Fruit fly (Drosophila melanogaster) whole organism, embryonic: ENCODE measurements around the gene CG9395.

Source experiments
- Asciz ChIP-seq: fragments of 200-800 bp; sonication (Bioruptor generic); optimal IDR thresholded peaks from 2 replicates; lab custom pipeline; 2017; ENCODE audit warnings: missing biosample characterization, mild to moderate bottlenecking, missing genetic modification characterization, missing genetic modification reagents
- Awh ChIP-seq: fragments of 200-800 bp; sonication (Bioruptor generic); IDR thresholded peaks from 2 replicates; pipeline ENCODE4, ENCODE4 v1.3.6; 2022; ENCODE audit warnings: missing biosample characterization, missing genetic modification characterization
- BEAF-32 ChIP-seq: fragments of 200-800 bp; sonication (Bioruptor generic); optimal IDR thresholded peaks from 3 replicates; lab custom pipeline; 2017; ENCODE audit warnings: missing biosample characterization, missing genetic modification characterization, mild to moderate bottlenecking, moderate library complexity, missing genetic modification reagents
- CG10654 ChIP-seq: fragments of 200-800 bp; sonication (Bioruptor generic); optimal IDR thresholded peaks from 2 replicates; lab custom pipeline; 2016; ENCODE audit warnings: missing biosample characterization, missing genetic modification characterization
- CG11093 ChIP-seq: fragments of 200-800 bp; sonication (Bioruptor generic); IDR thresholded peaks from 3 replicates; pipeline ENCODE4 v1.3.6; 2022; ENCODE audit warnings: missing biosample characterization, missing genetic modification characterization
- CG11560 ChIP-seq: fragments of 200-800 bp; sonication (Bioruptor generic); IDR thresholded peaks from 3 replicates; pipeline ENCODE4 v1.3.6; 2022; ENCODE audit warnings: missing biosample characterization, missing genetic modification characterization
- CG1602 ChIP-seq: fragments of 200-800 bp; sonication (Bioruptor generic); optimal IDR thresholded peaks from 3 replicates; lab custom pipeline; 2016; ENCODE audit warnings: missing biosample characterization, missing genetic modification characterization
- CG17912 ChIP-seq: fragments of 200-800 bp; sonication (Bioruptor generic); optimal IDR thresholded peaks from 2 replicates; lab custom pipeline; 2018; ENCODE audit warnings: missing biosample characterization, mild to moderate bottlenecking, missing genetic modification characterization
- CG2116 ChIP-seq: fragments of 200-800 bp; sonication (Bioruptor generic); optimal IDR thresholded peaks from 3 replicates; lab custom pipeline; 2018; ENCODE audit warnings: missing biosample characterization, mild to moderate bottlenecking, missing genetic modification characterization
- CG3838 ChIP-seq: fragments of 200-800 bp; sonication (Bioruptor generic); optimal IDR thresholded peaks from 3 replicates; lab custom pipeline; 2016; ENCODE audit warnings: missing biosample characterization, missing genetic modification characterization
- CG4360 ChIP-seq: fragments of 200-800 bp; sonication (Bioruptor generic); IDR thresholded peaks from 2 replicates; pipeline ENCODE4 v1.3.6; 2022; ENCODE audit warnings: missing biosample characterization, missing genetic modification characterization
- CG7372 ChIP-seq: fragments of 200-800 bp; sonication (Bioruptor generic); IDR thresholded peaks from 2 replicates; pipeline ENCODE4 v1.3.6; 2022; ENCODE audit warnings: missing biosample characterization, missing genetic modification characterization
- CHES-1-like ChIP-seq: fragments of 200-800 bp; sonication (Bioruptor generic); optimal IDR thresholded peaks from 2 replicates; lab custom pipeline; 2016; ENCODE audit warnings: missing biosample characterization, missing genetic modification characterization
- Hand ChIP-seq: fragments of 200-800 bp; sonication (Bioruptor generic); optimal IDR thresholded peaks from 2 replicates; lab custom pipeline; 2017; ENCODE audit warnings: mild to moderate bottlenecking, missing biosample characterization, missing genetic modification reagents, missing genetic modification characterization
- HmgD ChIP-seq: fragments of 200-800 bp; sonication (Bioruptor generic); optimal IDR thresholded peaks from 3 replicates; lab custom pipeline; 2016; ENCODE audit warnings: missing biosample characterization, missing genetic modification characterization
- Lpt ChIP-seq: fragments of >200 bp; optimal IDR thresholded peaks from 2 replicates; lab custom pipeline; 2018; ENCODE audit warnings: missing biosample characterization, missing genetic modification characterization
- MESR4 ChIP-seq: fragments of 200-800 bp; sonication (Bioruptor generic); optimal IDR thresholded peaks from 2 replicates; lab custom pipeline; 2018; ENCODE audit warnings: missing biosample characterization, mild to moderate bottlenecking, missing genetic modification characterization, moderate library complexity
- MTF-1 ChIP-seq: fragments of 200-800 bp; sonication (Bioruptor generic); optimal IDR thresholded peaks from 2 replicates; lab custom pipeline; 2018; ENCODE audit warnings: missing biosample characterization, mild to moderate bottlenecking, missing genetic modification characterization, borderline replicate concordance
- Opbp ChIP-seq: fragments of 200-800 bp; sonication (Bioruptor generic); IDR thresholded peaks from 3 replicates; pipeline ENCODE4 v1.3.6; 2022; ENCODE audit warnings: missing biosample characterization, missing genetic modification characterization; ENCODE audit not compliant: partially characterized antibody
- Optix ChIP-seq: fragments of 200-800 bp; sonication (Bioruptor generic); IDR thresholded peaks from 3 replicates; pipeline ENCODE4 v1.3.6; 2022; ENCODE audit warnings: missing biosample characterization, missing genetic modification characterization
- Ptx1 ChIP-seq: fragments of 200-800 bp; sonication (Bioruptor generic); IDR thresholded peaks from 2 replicates; pipeline ENCODE4 v1.3.6; 2022; ENCODE audit warnings: missing biosample characterization, missing genetic modification characterization
- Taf1 ChIP-seq: fragments of 200-800 bp; sonication (Bioruptor generic); IDR thresholded peaks from 2 replicates; pipeline ENCODE4 v1.3.6; 2022; ENCODE audit warnings: missing biosample characterization, missing genetic modification characterization
- bsh ChIP-seq, 2 experiments: fragments of 200-800 bp; sonication (Bioruptor generic); optimal IDR thresholded peaks; 2 replicates each; lab custom pipeline; 2017 to 2018; ENCODE audit warnings: mild to moderate bottlenecking in 2 of 2, missing biosample characterization in 2 of 2, missing genetic modification characterization in 2 of 2, moderate library complexity in 1 of 2
- caup ChIP-seq: fragments of 200-800 bp; sonication (Bioruptor generic); optimal IDR thresholded peaks from 3 replicates; lab custom pipeline; 2017; ENCODE audit warnings: missing biosample characterization, mild to moderate bottlenecking, missing genetic modification characterization, moderate library complexity; ENCODE audit not compliant: severe bottlenecking
- chinmo ChIP-seq: fragments of 200-800 bp; sonication (Bioruptor generic); IDR thresholded peaks from 4 replicates; pipeline ENCODE4 v1.3.6; 2022; ENCODE audit warnings: missing biosample characterization, missing genetic modification characterization; ENCODE audit not compliant: partially characterized antibody
- chn ChIP-seq: fragments of 200-800 bp; sonication (Bioruptor generic); optimal IDR thresholded peaks from 2 replicates; lab custom pipeline; 2016; ENCODE audit warnings: missing biosample characterization, missing genetic modification characterization
- crp ChIP-seq, 2 experiments: fragments of 200-800 bp; sonication (Bioruptor generic); optimal IDR thresholded peaks; 2 replicates in 1 of 2; 3 replicates in 1 of 2; lab custom pipeline; 2017; ENCODE audit warnings: missing biosample characterization in 2 of 2, missing genetic modification characterization in 2 of 2, mild to moderate bottlenecking in 1 of 2, moderate library complexity in 1 of 2
- dan ChIP-seq: fragments of 200-800 bp; sonication (Bioruptor generic); IDR thresholded peaks from 2 replicates; pipeline ENCODE4 v1.3.6; 2022; ENCODE audit warnings: missing biosample characterization, missing genetic modification characterization
- dpn ChIP-seq, 2 experiments: fragments of 200-800 bp; sonication (Bioruptor generic); optimal IDR thresholded peaks; 3 replicates each; lab custom pipeline; 2016; ENCODE audit warnings: missing biosample characterization in 2 of 2, missing genetic modification characterization in 2 of 2
- emc ChIP-seq: fragments of 200-800 bp; sonication (Bioruptor generic); optimal IDR thresholded peaks from 2 replicates; lab custom pipeline; 2016; ENCODE audit warnings: missing biosample characterization, missing genetic modification characterization
- esg ChIP-seq: fragments of 200-800 bp; sonication (Bioruptor generic); conservative IDR thresholded peaks from 2 replicates; pipeline ENCODE4 v1.3.6; 2022; ENCODE audit warnings: missing biosample characterization, missing genetic modification characterization
- exex ChIP-seq: fragments of 200-800 bp; sonication (Bioruptor generic); optimal IDR thresholded peaks from 4 replicates; lab custom pipeline; 2018; ENCODE audit warnings: missing biosample characterization, mild to moderate bottlenecking, missing genetic modification characterization, moderate library complexity
- fru ChIP-seq: fragments of >200 bp; optimal IDR thresholded peaks from 2 replicates; lab custom pipeline; 2017
- gcm2 ChIP-seq: fragments of 200-800 bp; sonication (Bioruptor generic); optimal IDR thresholded peaks from 2 replicates; lab custom pipeline; 2016; ENCODE audit warnings: missing biosample characterization, missing genetic modification characterization
- grau ChIP-seq: fragments of 200-800 bp; optimal IDR thresholded peaks from 3 replicates; lab custom pipeline; 2019; ENCODE audit warnings: missing biosample characterization, mild to moderate bottlenecking, missing genetic modification characterization, moderate library complexity
- ken ChIP-seq: fragments of 200-800 bp; sonication (Bioruptor generic); IDR thresholded peaks from 3 replicates; pipeline ENCODE4 v1.3.6; 2022; ENCODE audit warnings: missing biosample characterization, missing genetic modification characterization
- lilli ChIP-seq: fragments of 200-800 bp; sonication (Bioruptor generic); optimal IDR thresholded peaks from 3 replicates; lab custom pipeline; 2016; ENCODE audit warnings: missing biosample characterization, missing genetic modification characterization
- mld ChIP-seq: fragments of 200-800 bp; sonication (Bioruptor generic); IDR thresholded peaks from 3 replicates; pipeline ENCODE4 v1.3.6; 2022; ENCODE audit warnings: missing biosample characterization, missing genetic modification characterization; ENCODE audit not compliant: partially characterized antibody
- nerfin-1 ChIP-seq: fragments of 200-800 bp; sonication (Bioruptor generic); optimal IDR thresholded peaks from 3 replicates; lab custom pipeline; 2019; ENCODE audit warnings: missing biosample characterization, mild to moderate bottlenecking, missing genetic modification characterization, moderate library complexity
- otp ChIP-seq: fragments of 200-800 bp; sonication (Bioruptor generic); IDR thresholded peaks from 3 replicates; pipeline ENCODE4, ENCODE4 v1.3.6; 2022; ENCODE audit warnings: missing biosample characterization, missing genetic modification characterization
- phol ChIP-seq: fragments of 200-800 bp; sonication (Bioruptor generic); optimal IDR thresholded peaks from 3 replicates; lab custom pipeline; 2018; ENCODE audit warnings: missing biosample characterization, mild to moderate bottlenecking, missing genetic modification characterization, moderate library complexity
- repo ChIP-seq: fragments of 200-800 bp; sonication (Bioruptor generic); optimal IDR thresholded peaks from 2 replicates; lab custom pipeline; 2016; ENCODE audit warnings: missing biosample characterization, missing genetic modification characterization
- ro ChIP-seq: fragments of 200-800 bp; sonication (Bioruptor generic); IDR thresholded peaks from 2 replicates; pipeline ENCODE4 v1.3.6; 2022; ENCODE audit warnings: missing biosample characterization, missing genetic modification characterization
- sens ChIP-seq: fragments of 200-800 bp; sonication (Bioruptor generic); peaks from one replicate; lab custom pipeline; 2016; ENCODE audit warnings: missing biosample characterization, missing genetic modification characterization
- seq ChIP-seq: fragments of 200-800 bp; sonication (Bioruptor generic); IDR thresholded peaks from 2 replicates; pipeline ENCODE4 v1.3.6; 2022; ENCODE audit warnings: missing biosample characterization, missing genetic modification characterization
- slou ChIP-seq: fragments of 200-800 bp; sonication (Bioruptor generic); optimal IDR thresholded peaks from 3 replicates; lab custom pipeline; 2016; ENCODE audit warnings: missing biosample characterization, missing genetic modification characterization
- sug ChIP-seq: fragments of 200-800 bp; optimal IDR thresholded peaks from 2 replicates; lab custom pipeline; 2019; ENCODE audit warnings: missing biosample characterization, mild to moderate bottlenecking, missing genetic modification characterization, moderate library complexity
- trem ChIP-seq: fragments of 200-800 bp; optimal IDR thresholded peaks from 3 replicates; lab custom pipeline; 2019; ENCODE audit warnings: missing biosample characterization, mild to moderate bottlenecking, missing genetic modification characterization, moderate library complexity
- trh ChIP-seq: fragments of 200-800 bp; sonication (Bioruptor generic); optimal IDR thresholded peaks from 2 replicates; lab custom pipeline; 2016; ENCODE audit warnings: missing biosample characterization, missing genetic modification characterization
- vnd ChIP-seq: fragments of 200-800 bp; sonication (Bioruptor generic); IDR thresholded peaks from 3 replicates; pipeline ENCODE4 v1.3.6; 2022; ENCODE audit warnings: missing biosample characterization, missing genetic modification characterization; ENCODE audit not compliant: partially characterized antibody
- yki ChIP-seq: fragments of >200 bp; optimal IDR thresholded peaks from 3 replicates; lab custom pipeline; 2018
- zf30C ChIP-seq: fragments of 200-800 bp; sonication (Bioruptor generic); optimal IDR thresholded peaks from 3 replicates; lab custom pipeline; 2018; ENCODE audit warnings: missing biosample characterization, mild to moderate bottlenecking, missing genetic modification characterization

Gene CG9395

DNA sequence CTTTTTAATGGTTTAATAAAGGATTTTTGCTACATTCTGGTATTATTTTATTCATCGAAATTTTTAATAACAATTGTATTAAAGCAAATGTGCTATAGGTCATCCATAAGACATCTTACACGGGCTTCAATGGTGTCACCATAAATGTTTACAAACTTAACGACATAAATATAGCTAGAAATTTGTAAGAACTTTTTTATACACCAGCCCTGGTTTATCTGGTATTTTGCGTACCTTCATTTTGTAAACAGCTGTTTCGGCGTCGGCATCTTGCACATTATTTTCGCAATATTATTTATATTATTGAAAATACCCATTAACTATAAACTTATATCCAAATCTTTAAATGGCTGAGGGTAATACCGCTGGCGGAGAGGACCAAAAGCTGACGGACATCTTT is 12.5 kb upstream of the CG9395 start, which contains the start of gene Tap42 (continued):
- TF ChIP-seq vnd (GFP tag; lab: Robert Waterston, UW) (no peak), caup (peak; percentile 19), emc (no peak), CG1602 (peak; percentile 4), sens (GFP tag; lab: Kevin White, UChicago) (peak; percentile 61), CG4360 (GFP tag; lab: Robert Waterston, UW) (no peak), CG2116 (GFP tag; lab: Kevin White, UChicago) (no peak), Hand (GFP tag; lab: Kevin White, UChicago) (no peak), CG10654 (GFP tag; lab: Kevin White, UChicago) (no peak), dpn (GFP tag; optimal IDR thresholded peaks at IDR 0.05; lab: Kevin White, UChicago) (peak in 1 of 2 experiments; percentile 6), chinmo (no peak), bsh (GFP tag; optimal IDR thresholded peaks at IDR 0.05; lab: Kevin White, UChicago) (peak in 1 of 2 experiments; percentile 13), trem (tag; lab: Kevin White, UChicago) (peak; percentile 22), sug (tag; lab: Kevin White, UChicago) (peak; percentile 48), CG11093 (GFP tag; lab: Robert Waterston, UW) (no peak), otp (GFP tag; lab: Robert Waterston, UW) (no peak), CHES-1-like (GFP tag; lab: Kevin White, UChicago) (no peak), seq (GFP tag; lab: Robert Waterston, UW) (no peak), yki (no peak), slou (GFP tag; lab: Kevin White, UChicago) (no peak), dan (GFP tag; lab: Robert Waterston, UW) (no peak), zf30C (GFP tag; lab: Kevin White, UChicago) (no peak), Taf1 (no peak), chn (GFP tag; lab: Kevin White, UChicago) (no peak), exex (no peak), grau (peak; percentile 50), fru (lab: Kevin White, UChicago) (no peak), Asciz (GFP tag; lab: Kevin White, UChicago) (no peak), mld (GFP tag; lab: Robert Waterston, UW) (no peak), BEAF-32 (GFP tag; lab: Kevin White, UChicago) (peak; percentile 10), nerfin-1 (peak; percentile 41), CG17912 (GFP tag; lab: Kevin White, UChicago) (no peak), MTF-1 (GFP tag; lab: Kevin White, UChicago) (no peak), Optix (GFP tag; lab: Robert Waterston, UW) (no peak), crp (GFP tag; optimal IDR thresholded peaks at IDR 0.05; lab: Kevin White, UChicago) (peak; percentile 27 to 90), phol (peak; percentile 72), gcm2 (GFP tag; lab: Kevin White, UChicago) (no peak), esg (GFP tag; lab: Robert Waterston, UW) (no peak), lilli (GFP tag; lab: Kevin White, UChicago) (peak; percentile 51), MESR4 (peak; percentile 40), CG7372 (GFP tag; lab: Robert Waterston, UW) (no peak), Lpt (GFP tag; lab: Kevin White, UChicago) (no peak), Opbp (no peak), repo (no peak), ro (GFP tag; lab: Robert Waterston, UW) (no peak), HmgD (GFP tag; lab: Kevin White, UChicago) (no peak), CG11560 (tag; lab: Robert Waterston, UW) (no peak), CG3838 (GFP tag; lab: Kevin White, UChicago) (no peak), Awh (no peak), ken (GFP tag; lab: Robert Waterston, UW) (no peak), trh (no peak), Ptx1 (no peak)
